Fruit fly (Drosophila melanogaster): Measurements from ENCODE around the gene CG4375.

- TF ChIP-seq Mnt (GFP tag; optimal IDR thresholded peaks at IDR 0.05), result no peak
- TF ChIP-seq CG33017 (tag; optimal IDR thresholded peaks at IDR 0.05), result no peak
- no peak for TF ChIP-seq CG12768 (GFP tag; optimal IDR thresholded peaks at IDR 0.05)
- TF ChIP-seq Hr96 (GFP tag; optimal IDR thresholded peaks at IDR 0.05), result no peak
- TF ChIP-seq bab1 (GFP tag; optimal IDR thresholded peaks at IDR 0.05), result no peak
- TF ChIP-seq CG5204 (GFP tag; optimal IDR thresholded peaks at IDR 0.05), result no peak
- TF ChIP-seq CG7101 (tag; optimal IDR thresholded peaks at IDR 0.05), result no peak
- TF ChIP-seq ovo (GFP tag; optimal IDR thresholded peaks at IDR 0.05), result no peak
- TF ChIP-seq Clk (GFP tag; optimal IDR thresholded peaks at IDR 0.05), result no peak
- no peak for TF ChIP-seq tj (GFP tag; optimal IDR thresholded peaks at IDR 0.05)
Measured at dm6 chr2L:1062473-1063363, 36.0 kb upstream of the CG4375 start.

All from whole organism, adult.